Worm (Caenorhabditis elegans) whole organism, L3 larva: Measurements from ENCODE around the gene dmd-7.

Source experiments
- R02D3.7 ChIP-seq: fragments of 150-350 bp; optimal IDR thresholded peaks from 2 replicates; lab custom pipeline; 2014; ENCODE audit warnings: missing biosample characterization, missing genetic modification characterization
- ZK546.5 ChIP-seq: sonication (generic microtip); optimal IDR thresholded peaks from 2 replicates; lab custom pipeline; 2017; ENCODE audit warnings: missing biosample characterization, missing genetic modification characterization
- ama-1 ChIP-seq: fragments of 150-350 bp; optimal IDR thresholded peaks from 2 replicates; lab custom pipeline; 2018
- ceh-16 ChIP-seq: sonication (generic microtip); optimal IDR thresholded peaks from 2 replicates; lab custom pipeline; 2017; ENCODE audit warnings: missing biosample characterization, missing genetic modification characterization
- ceh-28 ChIP-seq: fragments of 150-350 bp; optimal IDR thresholded peaks from 2 replicates; lab custom pipeline; 2014; ENCODE audit warnings: missing biosample characterization, missing genetic modification reagents, missing genetic modification characterization
- ceh-82 ChIP-seq: fragments of 150-350 bp; optimal IDR thresholded peaks from 2 replicates; lab custom pipeline; 2014; ENCODE audit warnings: missing biosample characterization, missing genetic modification characterization
- ceh-9 ChIP-seq: sonication (generic microtip); optimal IDR thresholded peaks from 2 replicates; lab custom pipeline; 2018; ENCODE audit warnings: missing biosample characterization, missing genetic modification characterization
- daf-12 ChIP-seq: fragments of 150-350 bp; optimal IDR thresholded peaks from 2 replicates; lab custom pipeline; 2014; ENCODE audit warnings: missing biosample characterization, missing genetic modification reagents, missing genetic modification characterization
- egl-27 ChIP-seq: sonication (generic microtip); optimal IDR thresholded peaks from 4 replicates; lab custom pipeline; 2017; ENCODE audit warnings: missing biosample characterization, missing genetic modification reagents, missing genetic modification characterization
- egl-5 ChIP-seq: fragments of 150-350 bp; optimal IDR thresholded peaks from 2 replicates; lab custom pipeline; 2017; ENCODE audit warnings: missing biosample characterization, missing genetic modification reagents, missing genetic modification characterization, inconsistent platforms
- elt-1 ChIP-seq: fragments of 150-350 bp; optimal IDR thresholded peaks from 2 replicates; lab custom pipeline; 2014; ENCODE audit warnings: missing biosample characterization, missing genetic modification characterization
- elt-2 ChIP-seq: sonication (generic microtip); optimal IDR thresholded peaks from 2 replicates; lab custom pipeline; 2016; ENCODE audit warnings: missing genetic modification reagents, mild to moderate bottlenecking, missing genetic modification characterization, missing compliant biosample characterization
- elt-3 ChIP-seq, 3 experiments: fragments of 150-350 bp in 1 of 3; sonication (generic microtip) in 2 of 3; optimal IDR thresholded peaks; 2 replicates in 2 of 3; 4 replicates in 1 of 3; lab custom pipeline; 2014 to 2017; ENCODE audit warnings: missing biosample characterization in 3 of 3, missing genetic modification characterization in 3 of 3
- eor-1 ChIP-seq, 2 experiments: fragments of 150-350 bp; optimal IDR thresholded peaks; 2 replicates each; lab custom pipeline; 2014 to 2018; ENCODE audit warnings: missing biosample characterization in 2 of 2, missing genetic modification characterization in 2 of 2
- fkh-10 ChIP-seq: sonication (generic microtip); optimal IDR thresholded peaks from 2 replicates; lab custom pipeline; 2017; ENCODE audit warnings: missing biosample characterization, missing genetic modification reagents, missing genetic modification characterization
- fkh-2 ChIP-seq: fragments of 150-350 bp; optimal IDR thresholded peaks from 2 replicates; lab custom pipeline; 2014; ENCODE audit warnings: missing biosample characterization, missing genetic modification reagents, missing genetic modification characterization
- fos-1 ChIP-seq: fragments of 150-350 bp; optimal IDR thresholded peaks from 2 replicates; lab custom pipeline; 2014; ENCODE audit warnings: missing biosample characterization, missing genetic modification characterization
- hmg-11 ChIP-seq: sonication (generic microtip); optimal IDR thresholded peaks from 2 replicates; lab custom pipeline; 2016; ENCODE audit warnings: missing genetic modification characterization, missing compliant biosample characterization
- jun-1 ChIP-seq: fragments of 150-350 bp; optimal IDR thresholded peaks from 2 replicates; lab custom pipeline; 2014; ENCODE audit warnings: missing biosample characterization, missing genetic modification reagents, missing genetic modification characterization
- lin-15B ChIP-seq: fragments of 150-350 bp; optimal IDR thresholded peaks from 2 replicates; lab custom pipeline; 2014; ENCODE audit warnings: missing biosample characterization, missing genetic modification characterization
- lin-39 ChIP-seq: fragments of 150-350 bp; optimal IDR thresholded peaks from 2 replicates; lab custom pipeline; 2018; ENCODE audit warnings: missing biosample characterization, missing genetic modification reagents, missing genetic modification characterization
- lsy-12 ChIP-seq: sonication (generic microtip); optimal IDR thresholded peaks from 2 replicates; lab custom pipeline; 2016; ENCODE audit warnings: mild to moderate bottlenecking, missing genetic modification characterization, missing compliant biosample characterization
- mdl-1 ChIP-seq: fragments of 150-350 bp; optimal IDR thresholded peaks from 2 replicates; lab custom pipeline; 2014; ENCODE audit warnings: missing biosample characterization, missing genetic modification characterization
- mml-1 ChIP-seq: fragments of 150-350 bp; sonication (generic microtip); optimal IDR thresholded peaks from 3 replicates; lab custom pipeline; 2014; ENCODE audit warnings: missing biosample characterization, missing genetic modification characterization
- nhr-11 ChIP-seq: fragments of 150-350 bp; optimal IDR thresholded peaks from 2 replicates; lab custom pipeline; 2014; ENCODE audit warnings: missing biosample characterization, missing genetic modification characterization
- nhr-12 ChIP-seq: fragments of 150-350 bp; optimal IDR thresholded peaks from 2 replicates; lab custom pipeline; 2014; ENCODE audit warnings: missing biosample characterization, missing genetic modification characterization
- nhr-23 ChIP-seq: fragments of 150-350 bp; optimal IDR thresholded peaks from 2 replicates; lab custom pipeline; 2014; ENCODE audit warnings: missing biosample characterization, missing genetic modification reagents, missing genetic modification characterization
- nhr-237 ChIP-seq: fragments of 150-350 bp; optimal IDR thresholded peaks from 2 replicates; lab custom pipeline; 2014; ENCODE audit warnings: missing biosample characterization, missing genetic modification characterization
- nhr-25 ChIP-seq: sonication (generic microtip); optimal IDR thresholded peaks from 2 replicates; lab custom pipeline; 2017; ENCODE audit warnings: missing biosample characterization, missing genetic modification characterization
- nhr-28 ChIP-seq: fragments of 150-350 bp; optimal IDR thresholded peaks from 2 replicates; lab custom pipeline; 2014; ENCODE audit warnings: missing biosample characterization, missing genetic modification characterization
- nhr-43 ChIP-seq: sonication (generic microtip); optimal IDR thresholded peaks from 2 replicates; lab custom pipeline; 2016; ENCODE audit warnings: mild to moderate bottlenecking, missing genetic modification characterization, missing compliant biosample characterization; ENCODE audit not compliant: poor library complexity, severe bottlenecking
- nhr-67 ChIP-seq: fragments of 150-350 bp; optimal IDR thresholded peaks from 2 replicates; lab custom pipeline; 2014; ENCODE audit warnings: missing biosample characterization, missing genetic modification characterization
- nhr-76 ChIP-seq: fragments of 150-350 bp; sonication (generic microtip); optimal IDR thresholded peaks from 5 replicates; lab custom pipeline; 2014; ENCODE audit warnings: missing biosample characterization, missing genetic modification characterization
- nhr-77 ChIP-seq: fragments of 150-350 bp; optimal IDR thresholded peaks from 2 replicates; lab custom pipeline; 2014; ENCODE audit warnings: missing biosample characterization, missing genetic modification characterization
- pha-4 ChIP-seq: fragments of 150-350 bp; optimal IDR thresholded peaks from 2 replicates; lab custom pipeline; 2014; ENCODE audit warnings: missing biosample characterization, missing genetic modification reagents, missing genetic modification characterization
- pqm-1 ChIP-seq: fragments of 150-350 bp; optimal IDR thresholded peaks from 2 replicates; lab custom pipeline; 2017; ENCODE audit warnings: missing biosample characterization, missing genetic modification characterization, inconsistent platforms
- skn-1 ChIP-seq: fragments of 150-350 bp; optimal IDR thresholded peaks from 2 replicates; lab custom pipeline; 2014; ENCODE audit warnings: missing biosample characterization, missing genetic modification characterization
- snpc-4 ChIP-seq: fragments of 150-350 bp; optimal IDR thresholded peaks from 2 replicates; lab custom pipeline; 2014; ENCODE audit warnings: missing biosample characterization, missing genetic modification characterization
- tbx-2 ChIP-seq: sonication (generic microtip); optimal IDR thresholded peaks from 2 replicates; lab custom pipeline; 2016; ENCODE audit warnings: mild to moderate bottlenecking, missing genetic modification characterization, missing compliant biosample characterization
- unc-39 ChIP-seq: sonication (generic microtip); optimal IDR thresholded peaks from 4 replicates; lab custom pipeline; 2017; ENCODE audit warnings: missing biosample characterization, missing genetic modification characterization
- zag-1 ChIP-seq: fragments of 150-350 bp; optimal IDR thresholded peaks from 2 replicates; lab custom pipeline; 2014; ENCODE audit warnings: missing biosample characterization, missing genetic modification characterization
- ztf-11 ChIP-seq: fragments of 150-350 bp; optimal IDR thresholded peaks from 2 replicates; lab custom pipeline; 2014; ENCODE audit warnings: missing biosample characterization, missing genetic modification characterization
- ztf-4 ChIP-seq: fragments of 150-350 bp; optimal IDR thresholded peaks from 2 replicates; lab custom pipeline; 2014; ENCODE audit warnings: missing biosample characterization, missing genetic modification characterization

Gene dmd-7

DNA sequence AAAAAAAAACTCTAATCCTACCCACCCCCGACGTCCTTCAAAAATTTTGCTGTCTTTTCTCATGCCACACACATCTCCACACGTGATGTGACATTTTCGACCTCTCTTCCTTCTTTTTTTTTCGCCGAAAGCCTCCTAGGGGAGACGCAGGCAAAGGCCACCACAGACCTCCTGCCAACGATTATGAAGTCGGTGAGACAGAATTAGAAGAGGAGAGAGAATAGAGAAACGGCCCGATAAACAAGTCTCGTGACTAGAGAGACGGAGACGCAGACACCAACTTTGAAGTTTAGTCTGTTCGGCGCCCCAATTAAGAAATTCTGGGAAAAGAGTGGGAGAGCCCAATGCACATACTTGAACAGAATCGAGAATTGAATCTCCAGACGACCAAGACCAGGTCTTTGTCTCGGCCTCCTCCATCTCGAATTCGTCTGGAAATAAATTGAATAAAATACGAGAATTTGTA, 22.2 kb upstream of the dmd-7 start (continued):
- no peak for TF ChIP-seq nhr-77 (tag; lab: Kevin White, UChicago)
- peak in 1 of 3 experiments; percentile 34 for TF ChIP-seq elt-3 (tag; optimal IDR thresholded peaks at IDR 0.05; lab: Kevin White, UChicago)
- TF ChIP-seq nhr-28 (tag; lab: Kevin White, UChicago), result no peak
- peak; percentile 7 to 78 for TF ChIP-seq eor-1 (tag; optimal IDR thresholded peaks at IDR 0.05; lab: Kevin White, UChicago)
- TF ChIP-seq egl-5 (tag; lab: Kevin White, UChicago), result peak; percentile 98
- TF ChIP-seq nhr-67, result no peak
- peak; percentile 56 for TF ChIP-seq unc-39
- TF ChIP-seq ceh-9 (tag; lab: Kevin White, UChicago), result no peak
- peak; percentile 73 for TF ChIP-seq snpc-4 (tag; lab: Kevin White, UChicago)
- peak; percentile 89 for TF ChIP-seq tbx-2
- TF ChIP-seq ceh-82, result peak; percentile 16
- peak; percentile 85 for TF ChIP-seq skn-1 (tag; lab: Kevin White, UChicago)
- peak; percentile 97 for TF ChIP-seq fkh-10 (GFP tag; lab: Kevin White, UChicago)

DNA sequence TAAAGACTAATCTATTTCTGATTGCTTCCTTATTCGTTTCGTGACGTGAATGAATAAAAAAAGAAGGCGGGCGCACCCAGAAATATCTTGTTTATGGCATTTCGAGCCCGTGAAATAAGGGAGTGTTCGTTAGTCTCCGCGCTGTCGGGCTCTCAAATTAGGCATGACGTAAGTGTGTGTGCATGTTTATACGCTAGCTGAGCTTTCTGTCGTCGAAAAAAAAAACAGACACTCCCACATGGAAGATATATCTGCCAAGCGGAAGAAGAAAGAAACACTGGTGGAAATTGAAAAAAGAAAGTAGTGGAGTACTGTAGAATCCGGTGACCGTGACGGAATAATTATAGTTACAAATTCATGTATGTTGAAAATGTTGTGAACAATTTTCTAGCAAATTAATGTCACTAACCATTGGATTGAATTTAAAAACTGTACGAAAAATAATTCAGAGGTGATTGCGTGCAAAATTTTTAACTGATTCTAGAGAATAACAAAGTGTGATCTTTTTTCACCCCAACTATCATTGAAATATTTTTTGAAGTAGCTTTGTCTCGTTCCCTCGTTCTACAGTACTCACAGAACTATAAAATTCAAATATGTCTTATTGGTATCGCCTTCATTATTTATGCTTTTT, 21.6 kb upstream of the dmd-7 start:
- TF ChIP-seq ama-1 (lab: Kevin White, UChicago) (peak; percentile 95), fkh-2 (tag; lab: Kevin White, UChicago) (no peak), nhr-67 (no peak), mdl-1 (tag; lab: Kevin White, UChicago) (no peak), egl-27 (tag; lab: Kevin White, UChicago) (no peak), hmg-11 (no peak), nhr-76 (no peak), nhr-23 (tag; lab: Kevin White, UChicago) (no peak), eor-1 (tag; optimal IDR thresholded peaks at IDR 0.05; lab: Kevin White, UChicago) (peak in 1 of 2 experiments; percentile 53), ztf-4 (tag; lab: Kevin White, UChicago) (peak; percentile 11), pha-4 (tag; lab: Kevin White, UChicago) (no peak), elt-3 (tag; optimal IDR thresholded peaks at IDR 0.05; lab: Kevin White, UChicago) (peak in 1 of 3 experiments; percentile 9), nhr-43 (tag; lab: Kevin White, UChicago) (peak; percentile 30), jun-1 (tag; lab: Kevin White, UChicago) (no peak), fos-1 (no peak), daf-12 (tag; lab: Kevin White, UChicago) (no peak), mml-1 (tag; lab: Kevin White, UChicago) (no peak), snpc-4 (tag; lab: Kevin White, UChicago) (no peak), pqm-1 (tag; lab: Kevin White, UChicago) (no peak)

- peak; percentile 46 for TF ChIP-seq lin-39 (tag; lab: Kevin White, UChicago)
- peak; percentile 28 for TF ChIP-seq pha-4 (tag; lab: Kevin White, UChicago)
- TF ChIP-seq mdl-1 (tag; lab: Kevin White, UChicago), result no peak
- TF ChIP-seq elt-3 (tag; optimal IDR thresholded peaks at IDR 0.05; lab: Kevin White, UChicago), result no peak
- TF ChIP-seq nhr-25 (tag; lab: Kevin White, UChicago), result peak; percentile 15
- TF ChIP-seq ztf-4 (tag; lab: Kevin White, UChicago), result peak; percentile 8
- TF ChIP-seq ama-1 (lab: Kevin White, UChicago), result peak; percentile 92
- no peak for TF ChIP-seq eor-1 (tag; optimal IDR thresholded peaks at IDR 0.05; lab: Kevin White, UChicago)
- no peak for TF ChIP-seq nhr-12
- no peak for TF ChIP-seq R02D3.7 (tag; lab: Kevin White, UChicago)
- TF ChIP-seq ceh-16 (tag; lab: Kevin White, UChicago), result no peak
- TF ChIP-seq ztf-11 (tag; lab: Kevin White, UChicago), result no peak
- no peak for TF ChIP-seq ceh-82
Observed at ce11 chrV:6225745-6226528, 20.8 kb upstream of the dmd-7 start.

ce11 chrV:6226530-6227125, 20.1 kb upstream of the dmd-7 start, which contains the start of gene W06H8.6:
Gene W06H8.6 (minus strand): TSS chrV:6227010.
- TF ChIP-seq lin-15B (tag; lab: Kevin White, UChicago) (no peak), unc-39 (no peak), nhr-11 (no peak), nhr-23 (tag; lab: Kevin White, UChicago) (no peak), nhr-28 (tag; lab: Kevin White, UChicago) (no peak), ceh-9 (tag; lab: Kevin White, UChicago) (no peak), ztf-4 (tag; lab: Kevin White, UChicago) (no peak), nhr-76 (no peak), jun-1 (tag; lab: Kevin White, UChicago) (peak; percentile 24), daf-12 (tag; lab: Kevin White, UChicago) (no peak), ceh-16 (tag; lab: Kevin White, UChicago) (no peak), elt-3 (tag; optimal IDR thresholded peaks at IDR 0.05; lab: Kevin White, UChicago) (no peak), ceh-82 (no peak), skn-1 (tag; lab: Kevin White, UChicago) (no peak), ZK546.5 (tag; lab: Kevin White, UChicago) (no peak), elt-1 (tag; lab: Kevin White, UChicago) (no peak), nhr-237 (no peak), zag-1 (no peak), ceh-28 (no peak), lsy-12 (peak; percentile 35), elt-2 (tag; lab: Kevin White, UChicago) (no peak), nhr-12 (no peak)
